Fruit fly (Drosophila melanogaster) whole organism, prepupa: ENCODE measurements around the gene CG32445.
A peak's percentile ranks its signal among the peaks of the same experiment; 100 is the strongest.

Experiments
- Blimp-1 ChIP-seq: fragments of 200-800 bp; sonication (Bioruptor generic); optimal IDR thresholded peaks from 3 replicates; lab custom pipeline; 2017; ENCODE audit warnings: missing biosample characterization, missing genetic modification characterization, mild to moderate bottlenecking, moderate library complexity, missing genetic modification reagents
- CG10631 ChIP-seq: fragments of 200-800 bp; sonication (Bioruptor generic); optimal IDR thresholded peaks from 2 replicates; lab custom pipeline; 2016; ENCODE audit warnings: missing biosample characterization, missing genetic modification characterization
- CG11762 ChIP-seq: fragments of 200-800 bp; sonication (Bioruptor generic); optimal IDR thresholded peaks from 3 replicates; lab custom pipeline; 2016; ENCODE audit warnings: missing biosample characterization, missing genetic modification characterization; ENCODE audit not compliant: insufficient read depth
- CG1621 ChIP-seq: fragments of 200-800 bp; sonication (Bioruptor generic); optimal IDR thresholded peaks from 3 replicates; lab custom pipeline; 2018; ENCODE audit warnings: missing biosample characterization, mild to moderate bottlenecking, missing genetic modification characterization
- CG16779 ChIP-seq: fragments of 200-800 bp; sonication (Bioruptor generic); optimal IDR thresholded peaks from 3 replicates; lab custom pipeline; 2017; ENCODE audit warnings: missing biosample characterization, mild to moderate bottlenecking, missing genetic modification characterization
- CG3032 ChIP-seq: fragments of 200-800 bp; optimal IDR thresholded peaks from 2 replicates; lab custom pipeline; 2019; ENCODE audit warnings: missing biosample characterization, mild to moderate bottlenecking, missing genetic modification characterization, moderate library complexity
- CG31627 ChIP-seq: fragments of 200-800 bp; sonication (Bioruptor generic); optimal IDR thresholded peaks from 3 replicates; lab custom pipeline; 2016; ENCODE audit warnings: missing biosample characterization, missing genetic modification characterization
- CG32006 ChIP-seq: fragments of 200-800 bp; sonication (Bioruptor generic); optimal IDR thresholded peaks from 3 replicates; lab custom pipeline; 2017; ENCODE audit warnings: missing biosample characterization, mild to moderate bottlenecking, missing genetic modification characterization
- CG34406 ChIP-seq: fragments of 200-800 bp; sonication (Bioruptor generic); optimal IDR thresholded peaks from 3 replicates; lab custom pipeline; 2016; ENCODE audit warnings: missing biosample characterization, missing genetic modification characterization
- CG3919 ChIP-seq: fragments of 200-800 bp; sonication (Bioruptor generic); optimal IDR thresholded peaks from 3 replicates; lab custom pipeline; 2016; ENCODE audit warnings: missing biosample characterization, missing genetic modification characterization
- CG4318 ChIP-seq: fragments of 200-800 bp; sonication (Bioruptor generic); optimal IDR thresholded peaks from 3 replicates; lab custom pipeline; 2017; ENCODE audit warnings: missing biosample characterization, mild to moderate bottlenecking, missing genetic modification characterization
- CG6163 ChIP-seq: fragments of 200-800 bp; sonication (Bioruptor generic); IDR thresholded peaks from 3 replicates; pipeline ENCODE4 v1.3.6; 2022; ENCODE audit warnings: missing biosample characterization, missing genetic modification characterization
- CG6276 ChIP-seq: fragments of 200-800 bp; sonication (Bioruptor generic); optimal IDR thresholded peaks from 2 replicates; lab custom pipeline; 2017; ENCODE audit warnings: missing biosample characterization, mild to moderate bottlenecking, missing genetic modification characterization
- CG6792 ChIP-seq: fragments of 200-800 bp; sonication (Bioruptor generic); optimal IDR thresholded peaks from 3 replicates; lab custom pipeline; 2016; ENCODE audit warnings: missing biosample characterization, missing genetic modification characterization
- CG6808 ChIP-seq: fragments of 200-800 bp; sonication (Bioruptor generic); optimal IDR thresholded peaks from 3 replicates; lab custom pipeline; 2017; ENCODE audit warnings: missing biosample characterization, missing genetic modification characterization, mild to moderate bottlenecking, moderate library complexity, missing genetic modification reagents
- CG7368 ChIP-seq: fragments of 200-800 bp; sonication (Bioruptor generic); optimal IDR thresholded peaks from 3 replicates; lab custom pipeline; 2016; ENCODE audit warnings: missing biosample characterization, missing genetic modification characterization
- CG8119 ChIP-seq: fragments of 200-800 bp; sonication (Bioruptor generic); IDR thresholded peaks from 3 replicates; pipeline ENCODE4 v1.3.6; 2022; ENCODE audit warnings: missing biosample characterization, missing genetic modification characterization
- CG8632 ChIP-seq: fragments of 200-800 bp; sonication (Bioruptor generic); optimal IDR thresholded peaks from 3 replicates; lab custom pipeline; 2016; ENCODE audit warnings: missing biosample characterization, missing genetic modification characterization
- Eip75B ChIP-seq: fragments of 200-800 bp; sonication (Bioruptor generic); optimal IDR thresholded peaks from 3 replicates; lab custom pipeline; 2016; ENCODE audit warnings: missing biosample characterization, missing genetic modification characterization
- Eip78C ChIP-seq: fragments of 200-800 bp; sonication (Bioruptor generic); peaks from one replicate; lab custom pipeline; 2016; ENCODE audit warnings: missing biosample characterization, missing genetic modification characterization
- Eip93F ChIP-seq: fragments of 200-800 bp; sonication (Bioruptor generic); optimal IDR thresholded peaks from 2 replicates; lab custom pipeline; 2016; ENCODE audit warnings: missing biosample characterization, mild to moderate bottlenecking, missing genetic modification characterization
- Ets96B ChIP-seq: fragments of 200-800 bp; optimal IDR thresholded peaks from 2 replicates; lab custom pipeline; 2019; ENCODE audit warnings: missing biosample characterization, mild to moderate bottlenecking, missing genetic modification characterization, moderate library complexity
- Hr38 ChIP-seq: sonication (Bioruptor generic); optimal IDR thresholded peaks from 2 replicates; lab custom pipeline; 2016; ENCODE audit warnings: missing biosample characterization, missing genetic modification characterization
- Lpt ChIP-seq: fragments of 200-800 bp; sonication (Bioruptor generic); optimal IDR thresholded peaks from 3 replicates; lab custom pipeline; 2016; ENCODE audit warnings: missing biosample characterization, missing genetic modification characterization
- Met ChIP-seq: fragments of 200-800 bp; sonication (Bioruptor generic); optimal IDR thresholded peaks from 3 replicates; lab custom pipeline; 2016; ENCODE audit warnings: missing biosample characterization, missing genetic modification characterization
- Sox102F ChIP-seq: fragments of 200-800 bp; sonication (Bioruptor generic); optimal IDR thresholded peaks from 2 replicates; lab custom pipeline; 2016; ENCODE audit warnings: missing biosample characterization, mild to moderate bottlenecking, missing genetic modification characterization
- Sox14 ChIP-seq: fragments of 200-800 bp; sonication (Bioruptor generic); optimal IDR thresholded peaks from 3 replicates; lab custom pipeline; 2016; ENCODE audit warnings: missing biosample characterization, missing genetic modification characterization
- Sox15 ChIP-seq: fragments of 200-800 bp; sonication (Bioruptor generic); optimal IDR thresholded peaks from 3 replicates; lab custom pipeline; 2016; ENCODE audit warnings: missing biosample characterization, missing genetic modification characterization
- acj6 ChIP-seq: fragments of 200-800 bp; sonication (Bioruptor generic); optimal IDR thresholded peaks from 3 replicates; lab custom pipeline; 2016; ENCODE audit warnings: missing biosample characterization, missing genetic modification characterization
- cyc ChIP-seq: fragments of 200-800 bp; sonication (Bioruptor generic); optimal IDR thresholded peaks from 3 replicates; lab custom pipeline; 2016; ENCODE audit warnings: missing biosample characterization, missing genetic modification characterization
- dac ChIP-seq: fragments of 200-800 bp; sonication (Bioruptor generic); optimal IDR thresholded peaks from 2 replicates; lab custom pipeline; 2017; ENCODE audit warnings: missing biosample characterization, mild to moderate bottlenecking, missing genetic modification characterization
- eg ChIP-seq: fragments of 200-800 bp; sonication (Bioruptor generic); IDR thresholded peaks from 3 replicates; pipeline ENCODE4 v1.3.6; 2022; ENCODE audit warnings: missing biosample characterization, missing genetic modification characterization
- esn ChIP-seq: fragments of 200-800 bp; sonication (Bioruptor generic); optimal IDR thresholded peaks from 2 replicates; lab custom pipeline; 2016; ENCODE audit warnings: missing biosample characterization, mild to moderate bottlenecking, missing genetic modification characterization, moderate library complexity
- fd59A ChIP-seq: fragments of 200-800 bp; sonication (Bioruptor generic); optimal IDR thresholded peaks from 2 replicates; lab custom pipeline; 2017; ENCODE audit warnings: missing biosample characterization, mild to moderate bottlenecking, missing genetic modification characterization, missing genetic modification reagents
- fkh ChIP-seq: fragments of 200-800 bp; sonication (Bioruptor generic); optimal IDR thresholded peaks from 3 replicates; lab custom pipeline; 2017; ENCODE audit warnings: missing biosample characterization, mild to moderate bottlenecking, missing genetic modification characterization, moderate library complexity
- net ChIP-seq: fragments of 200-800 bp; sonication (Bioruptor generic); optimal IDR thresholded peaks from 3 replicates; lab custom pipeline; 2016; ENCODE audit warnings: missing biosample characterization, missing genetic modification characterization
- pdm3 ChIP-seq: fragments of 200-800 bp; sonication (Bioruptor generic); optimal IDR thresholded peaks from 3 replicates; lab custom pipeline; 2016; ENCODE audit warnings: missing biosample characterization, missing genetic modification characterization
- salr ChIP-seq, 2 experiments: fragments of 200-800 bp; sonication (Bioruptor generic); optimal IDR thresholded peaks; 3 replicates each; lab custom pipeline; 2016 to 2018; ENCODE audit warnings: missing biosample characterization in 2 of 2, missing genetic modification characterization in 2 of 2, mild to moderate bottlenecking in 1 of 2
- spab ChIP-seq: fragments of 200-800 bp; sonication (Bioruptor generic); optimal IDR thresholded peaks from 2 replicates; lab custom pipeline; 2017; ENCODE audit warnings: missing biosample characterization, mild to moderate bottlenecking, missing genetic modification characterization, missing genetic modification reagents
- ss ChIP-seq, 2 experiments: fragments of 200-800 bp; sonication (Bioruptor generic); optimal IDR thresholded peaks; 2 replicates in 1 of 2; 3 replicates in 1 of 2; lab custom pipeline; 2017 to 2018; ENCODE audit warnings: mild to moderate bottlenecking in 2 of 2, missing biosample characterization in 2 of 2, missing genetic modification characterization in 2 of 2, moderate library complexity in 1 of 2
- svp ChIP-seq: fragments of 200-800 bp; sonication (Bioruptor generic); peaks from one replicate; lab custom pipeline; 2016; ENCODE audit warnings: missing biosample characterization, missing genetic modification characterization
- topi ChIP-seq: fragments of 200-800 bp; sonication (Bioruptor generic); optimal IDR thresholded peaks from 3 replicates; lab custom pipeline; 2016; ENCODE audit warnings: missing biosample characterization, missing genetic modification characterization
- vri ChIP-seq: fragments of 200-800 bp; sonication (Bioruptor generic); optimal IDR thresholded peaks from 3 replicates; lab custom pipeline; 2016; ENCODE audit warnings: missing biosample characterization, mild to moderate bottlenecking, missing genetic modification characterization

CG32445 gene

DNA sequence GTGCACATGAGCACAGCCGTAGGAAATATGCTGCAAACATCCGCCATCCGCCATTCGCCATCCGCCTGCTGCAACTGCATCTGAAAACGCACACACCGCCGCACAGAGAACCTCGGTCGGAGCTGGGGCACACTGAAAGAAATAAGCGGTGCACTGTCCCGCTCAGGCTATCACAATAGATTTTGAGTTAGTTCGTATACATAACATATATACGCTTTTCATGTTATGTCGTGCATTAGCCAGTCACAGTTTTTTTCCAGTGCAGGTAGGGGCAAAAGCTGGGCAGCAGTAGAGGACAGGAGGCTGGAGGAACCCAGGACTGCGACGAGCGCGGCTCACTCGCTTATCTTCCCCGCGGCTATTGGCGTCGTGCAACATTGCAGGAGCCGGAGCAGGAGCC is 44.8 kb upstream of the CG32445 start (continued):
- TF ChIP-seq topi (peak; percentile 60), CG4318 (no peak), fkh (GFP tag; lab: Kevin White, UChicago) (no peak), vri (peak; percentile 46), dac (GFP tag; lab: Kevin White, UChicago) (no peak), net (GFP tag; lab: Kevin White, UChicago) (peak; percentile 15), CG3919 (GFP tag; lab: Kevin White, UChicago) (peak; percentile 68), CG7368 (GFP tag; lab: Kevin White, UChicago) (peak; percentile 34), CG31627 (GFP tag; lab: Kevin White, UChicago) (peak; percentile 67), pdm3 (GFP tag; lab: Kevin White, UChicago) (peak; percentile 61), CG11762 (GFP tag; lab: Kevin White, UChicago) (peak; percentile 16), CG8119 (GFP tag; lab: Robert Waterston, UW) (0 out of 3 replicates have a peak, but pooled peaks have one; percentile 22), CG10631 (GFP tag; lab: Kevin White, UChicago) (peak; percentile 55), Blimp-1 (GFP tag; lab: Kevin White, UChicago) (no peak), CG32006 (GFP tag; lab: Kevin White, UChicago) (no peak)

DNA sequence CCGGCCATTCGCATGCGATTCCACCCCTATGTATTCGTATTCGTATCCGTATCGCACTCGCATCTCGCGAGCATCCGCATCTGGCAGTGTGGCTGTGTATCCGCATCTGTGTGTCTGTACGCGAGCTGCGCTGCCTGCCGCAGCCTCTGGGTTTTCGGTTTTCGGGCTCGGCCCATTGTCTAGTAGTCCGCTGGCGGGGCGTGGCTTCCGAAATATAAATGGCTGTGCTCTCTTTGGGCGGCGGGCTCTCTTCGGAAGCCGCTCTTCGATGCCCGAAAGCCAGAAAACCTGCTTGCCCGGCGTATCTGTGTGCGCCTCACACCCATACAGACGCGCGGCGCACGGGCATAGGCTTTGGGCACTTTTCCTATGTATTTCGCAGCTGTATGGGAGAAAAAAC is 40.8 kb upstream of the CG32445 start:
- TF ChIP-seq CG32006 (GFP tag; lab: Kevin White, UChicago): no peak
- peak; percentile 33; the same call in 2 of the 3 replicates for TF ChIP-seq CG8119 (GFP tag; lab: Robert Waterston, UW)
- TF ChIP-seq Eip78C (GFP tag; lab: Kevin White, UChicago): peak; percentile 46
- no peak for TF ChIP-seq CG31627 (GFP tag; lab: Kevin White, UChicago)
- TF ChIP-seq CG6808 (GFP tag; lab: Kevin White, UChicago): no peak
- TF ChIP-seq ss (GFP tag; optimal IDR thresholded peaks at IDR 0.05; lab: Kevin White, UChicago): peak in 1 of 2 experiments; percentile 3
- TF ChIP-seq CG3919 (GFP tag; lab: Kevin White, UChicago): no peak
- TF ChIP-seq svp (GFP tag; lab: Kevin White, UChicago): peak; percentile 6
- no peak for TF ChIP-seq Hr38 (GFP tag; lab: Kevin White, UChicago)
- TF ChIP-seq, all 60 proteins: peak for 4

DNA sequence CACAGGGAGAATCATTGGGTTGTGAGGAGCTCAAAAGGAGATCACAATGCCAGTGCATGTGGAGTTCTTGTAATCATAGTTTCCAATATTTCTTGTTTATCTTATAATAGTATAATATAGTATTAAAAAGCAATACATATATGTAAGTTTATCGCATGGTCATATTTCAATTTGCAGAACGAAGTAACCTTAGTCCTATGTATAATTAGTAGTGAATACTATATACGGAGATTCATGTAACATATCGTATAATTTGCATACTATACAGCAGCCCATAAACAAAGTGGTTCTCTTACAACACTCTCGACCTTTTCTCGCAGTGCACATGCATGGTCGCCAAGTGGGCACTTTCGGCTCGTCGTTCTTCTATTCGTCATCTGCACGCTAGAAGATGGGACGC is 36.9 kb upstream of the CG32445 start:
- TF ChIP-seq CG6163: no peak
- peak; percentile 13 for TF ChIP-seq acj6
- TF ChIP-seq Lpt (GFP tag; lab: Kevin White, UChicago): no peak
- TF ChIP-seq spab: peak; percentile 55
- no peak for TF ChIP-seq net (GFP tag; lab: Kevin White, UChicago)
- TF ChIP-seq fd59A: peak; percentile 36
- no peak for TF ChIP-seq CG4318
- TF ChIP-seq CG10631 (GFP tag; lab: Kevin White, UChicago): peak; percentile 45
- no peak for TF ChIP-seq cyc (GFP tag; lab: Kevin White, UChicago)
- TF ChIP-seq svp (GFP tag; lab: Kevin White, UChicago): peak; percentile 45
- peak; percentile 59 for TF ChIP-seq CG6808 (GFP tag; lab: Kevin White, UChicago)
- TF ChIP-seq ss (GFP tag; optimal IDR thresholded peaks at IDR 0.05; lab: Kevin White, UChicago): peak in 1 of 2 experiments; percentile 48
- TF ChIP-seq Eip75B (GFP tag; lab: Kevin White, UChicago): no peak
- no peak for TF ChIP-seq Eip93F (GFP tag; lab: Kevin White, UChicago)
- peak; percentile 25 for TF ChIP-seq CG3919 (GFP tag; lab: Kevin White, UChicago)
- TF ChIP-seq Blimp-1 (GFP tag; lab: Kevin White, UChicago): no peak
- TF ChIP-seq CG6276 (GFP tag; lab: Kevin White, UChicago): no peak
- TF ChIP-seq CG3032 (tag; lab: Kevin White, UChicago): peak; percentile 39
- TF ChIP-seq Sox14 (GFP tag; lab: Kevin White, UChicago): no peak
- no peak for TF ChIP-seq fkh (GFP tag; lab: Kevin White, UChicago)
- no peak for TF ChIP-seq CG6792 (GFP tag; lab: Kevin White, UChicago)
- TF ChIP-seq Eip78C (GFP tag; lab: Kevin White, UChicago): peak; percentile 71
- TF ChIP-seq Met (GFP tag; lab: Kevin White, UChicago): no peak
- TF ChIP-seq salr (GFP tag; optimal IDR thresholded peaks at IDR 0.05; lab: Kevin White, UChicago): no peak
- no peak for TF ChIP-seq eg
- no peak for TF ChIP-seq topi
- no peak for TF ChIP-seq CG8632 (GFP tag; lab: Kevin White, UChicago)
- no peak for TF ChIP-seq Hr38 (GFP tag; lab: Kevin White, UChicago)
- no peak for TF ChIP-seq Sox102F (GFP tag; lab: Kevin White, UChicago)
- no peak for TF ChIP-seq Sox15 (GFP tag; lab: Kevin White, UChicago)
- peak; percentile 9 for TF ChIP-seq CG34406 (GFP tag; lab: Kevin White, UChicago)
- no peak for TF ChIP-seq CG1621
- no peak for TF ChIP-seq esn
- no peak for TF ChIP-seq CG16779 (tag; lab: Kevin White, UChicago)
- peak; percentile 42 for TF ChIP-seq Ets96B
